Worm (Caenorhabditis elegans): Measurements from ENCODE around the gene W02B3.4.

The W02B3.4 gene

DNA sequence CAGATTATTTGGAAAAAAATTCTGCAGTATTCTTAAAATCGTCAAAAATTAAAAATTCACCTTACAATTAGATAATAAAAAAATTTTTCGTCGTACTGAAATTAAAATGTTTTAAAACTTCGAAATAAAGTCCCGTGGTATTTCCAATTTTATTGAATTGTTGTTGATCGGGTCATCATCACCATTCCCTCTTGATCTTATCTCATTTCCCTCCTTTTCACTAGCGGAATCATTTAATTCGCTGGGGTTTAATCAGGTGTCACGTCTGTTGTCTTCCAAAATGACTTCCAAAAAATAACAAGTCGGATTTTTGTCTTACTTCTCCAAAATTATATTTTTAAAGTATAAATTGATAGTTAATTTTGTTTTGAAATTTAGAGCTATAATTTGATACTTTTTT lies 26.6 kb downstream of the W02B3.4 start:
- no peak for TF ChIP-seq unc-62 (GFP tag; optimal IDR thresholded peaks at IDR 0.05)

DNA sequence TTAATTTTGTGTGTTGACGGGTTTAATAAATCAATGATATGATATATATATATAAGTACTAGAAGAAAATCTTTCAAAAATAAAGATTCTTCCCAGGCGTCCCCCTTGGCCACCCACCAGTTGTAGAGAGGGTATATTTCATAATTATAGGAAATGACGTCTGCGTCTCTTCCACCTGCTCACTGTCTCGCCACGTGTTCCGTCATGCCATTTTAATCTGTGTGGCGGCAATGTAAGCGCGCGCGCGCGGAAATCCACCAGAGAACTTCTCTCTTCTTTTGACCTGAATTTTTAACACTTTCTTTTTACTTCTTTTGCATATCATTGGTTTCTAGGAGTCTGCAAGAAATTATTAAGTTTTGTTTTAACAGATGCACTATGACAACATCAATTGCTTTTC lies 28.9 kb downstream of the W02B3.4 start:
- no peak for TF ChIP-seq unc-62 (GFP tag; optimal IDR thresholded peaks at IDR 0.05)

DNA sequence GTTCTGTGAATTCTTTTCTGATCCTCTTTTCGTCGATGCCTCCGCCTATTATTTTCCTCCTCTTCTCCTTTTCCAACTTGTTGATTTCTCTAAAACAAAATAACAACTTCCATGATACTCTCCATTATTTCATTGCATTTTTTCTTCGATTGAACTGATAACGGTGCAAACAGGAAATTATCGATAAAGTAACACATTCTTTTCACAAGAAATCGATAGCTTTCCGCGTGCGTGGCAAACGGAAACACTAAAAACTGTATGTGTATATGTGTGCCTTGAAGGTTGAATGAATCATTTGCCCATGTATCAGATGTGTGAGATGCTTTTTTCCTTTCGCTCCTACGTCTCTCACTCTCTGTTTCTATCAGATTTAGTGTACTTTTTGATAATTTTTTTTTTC lies 31.6 kb downstream of the W02B3.4 start:
- TF ChIP-seq unc-62 (GFP tag; optimal IDR thresholded peaks at IDR 0.05): no peak

DNA sequence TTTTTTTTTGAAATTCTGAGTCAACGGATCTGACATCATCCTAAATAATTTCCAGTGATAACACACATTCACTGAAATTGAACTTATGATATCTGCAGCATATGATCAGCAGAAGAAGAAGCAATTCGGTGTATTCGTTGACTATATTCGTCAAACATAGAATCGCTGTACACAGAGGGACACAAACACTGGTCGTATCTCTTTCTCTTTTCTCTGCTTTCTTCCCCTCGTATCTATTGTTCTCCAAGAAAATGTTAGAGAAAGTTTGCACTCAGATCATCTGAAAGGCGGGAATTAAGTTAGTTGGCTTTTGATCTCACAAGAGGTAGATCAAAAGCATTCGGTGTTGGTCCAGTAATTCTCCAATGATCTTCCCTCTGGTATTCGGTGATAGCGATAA lies 32.7 kb downstream of the W02B3.4 start:
- no peak for TF ChIP-seq unc-62 (GFP tag; optimal IDR thresholded peaks at IDR 0.05)

DNA sequence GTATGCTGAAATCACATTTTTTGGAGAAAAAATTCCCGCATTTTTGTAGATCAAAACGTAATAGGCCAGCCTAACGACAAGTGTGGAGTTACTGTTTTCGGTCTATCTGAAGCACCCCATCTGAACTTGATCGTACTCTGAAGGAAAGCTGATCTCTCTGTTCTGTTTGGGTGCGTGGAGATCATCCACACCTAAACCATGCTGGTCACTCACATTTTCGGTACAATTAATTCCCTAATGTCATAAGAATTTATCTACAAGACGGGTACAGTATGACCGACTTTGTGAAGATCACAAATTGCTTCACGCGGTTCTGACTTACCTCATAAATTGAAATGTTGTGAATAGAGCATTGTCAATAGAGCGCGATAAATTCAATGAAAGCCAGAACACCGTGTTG lies 33.3 kb downstream of the W02B3.4 start:
- no peak for TF ChIP-seq unc-62 (GFP tag; optimal IDR thresholded peaks at IDR 0.05)

DNA sequence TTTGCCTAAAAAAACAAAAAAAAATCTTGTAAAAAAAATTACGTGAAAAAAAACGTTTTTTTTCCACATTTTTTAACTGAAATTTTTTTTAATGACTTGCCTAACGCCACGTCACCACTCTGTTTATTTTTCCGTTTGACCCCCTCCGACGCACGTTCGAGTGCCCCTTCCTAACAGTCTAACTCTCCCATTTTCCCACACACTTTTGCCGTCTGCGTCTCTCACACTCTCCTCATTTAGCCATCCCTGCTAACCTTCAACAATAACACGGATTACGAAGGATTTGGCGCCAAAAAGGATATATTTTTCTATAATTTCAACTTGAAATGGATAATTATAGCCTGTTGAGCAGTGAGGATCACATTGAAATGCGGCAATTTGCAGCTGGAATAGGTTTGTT lies 36.0 kb downstream of the W02B3.4 start:
- TF ChIP-seq unc-62 (GFP tag; optimal IDR thresholded peaks at IDR 0.05): no peak

DNA sequence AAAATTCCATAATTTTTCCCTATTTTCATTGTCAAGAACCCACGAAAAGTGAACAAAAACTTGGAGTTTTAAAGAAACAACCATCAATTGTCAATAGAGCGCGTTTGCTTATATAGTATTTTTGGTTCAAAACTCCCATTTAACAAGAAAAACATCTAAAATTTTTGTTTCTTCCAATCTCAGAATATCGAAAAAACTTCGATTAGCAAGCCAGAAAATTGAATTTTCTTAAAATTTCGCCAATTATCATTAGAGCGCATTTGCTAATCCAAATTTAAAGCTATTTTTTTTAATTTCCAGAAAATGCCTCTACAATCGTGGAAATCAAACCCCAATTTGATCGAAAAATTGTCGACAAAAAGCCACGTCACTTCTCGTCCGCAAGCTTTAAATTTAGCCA lies 36.8 kb downstream of the W02B3.4 start, which contains the start of gene orai-1:
Gene orai-1 (plus strand): TSS at position 301 of the 400 bp plus-strand sequence.
- TF ChIP-seq unc-62 (GFP tag; optimal IDR thresholded peaks at IDR 0.05): no peak

DNA sequence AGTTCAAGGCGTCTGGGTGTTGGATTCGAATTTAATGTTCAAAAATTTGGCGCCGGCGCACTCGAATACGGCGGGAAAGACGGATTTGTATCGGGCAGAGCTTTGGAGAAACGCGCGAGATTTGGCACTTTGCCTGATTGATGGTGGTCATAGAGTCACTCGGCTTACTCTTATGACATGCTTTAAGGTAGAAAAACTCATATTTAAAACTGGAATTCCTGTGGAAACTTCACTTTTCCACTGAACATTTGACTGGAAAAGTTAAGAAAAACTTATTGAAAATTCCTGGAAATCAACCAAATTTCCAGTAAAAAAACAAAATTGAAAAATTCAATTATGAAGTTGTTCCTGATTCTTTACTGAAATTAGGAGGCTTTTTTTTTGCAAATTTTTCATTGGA lies 38.6 kb downstream of the W02B3.4 start:
- no peak for TF ChIP-seq unc-62 (GFP tag; optimal IDR thresholded peaks at IDR 0.05)

DNA sequence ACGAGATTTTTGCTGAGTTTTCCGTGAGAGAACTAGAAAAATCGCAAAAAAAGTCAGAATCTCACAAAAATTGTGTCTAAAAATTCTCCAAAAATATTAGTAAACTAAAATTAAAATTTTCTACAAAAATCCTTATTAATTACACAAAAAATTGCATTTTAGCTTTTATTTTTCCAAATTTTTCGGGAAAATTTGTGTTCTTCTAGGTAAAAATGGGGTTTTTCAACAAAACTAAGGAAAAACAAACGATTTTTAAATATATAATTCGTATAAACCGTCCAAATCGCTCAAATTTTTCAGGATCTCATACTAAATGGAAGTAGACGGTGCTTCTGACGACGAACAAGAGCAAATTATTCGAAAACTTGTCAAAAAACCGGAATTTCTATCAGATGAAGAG lies 41.5 kb downstream of the W02B3.4 start, which contains the start of gene W06E11.1:
Gene W06E11.1 (plus strand): TSS at position 301 of the 400 bp plus-strand sequence.
- no peak for TF ChIP-seq unc-62 (GFP tag; optimal IDR thresholded peaks at IDR 0.05)

DNA sequence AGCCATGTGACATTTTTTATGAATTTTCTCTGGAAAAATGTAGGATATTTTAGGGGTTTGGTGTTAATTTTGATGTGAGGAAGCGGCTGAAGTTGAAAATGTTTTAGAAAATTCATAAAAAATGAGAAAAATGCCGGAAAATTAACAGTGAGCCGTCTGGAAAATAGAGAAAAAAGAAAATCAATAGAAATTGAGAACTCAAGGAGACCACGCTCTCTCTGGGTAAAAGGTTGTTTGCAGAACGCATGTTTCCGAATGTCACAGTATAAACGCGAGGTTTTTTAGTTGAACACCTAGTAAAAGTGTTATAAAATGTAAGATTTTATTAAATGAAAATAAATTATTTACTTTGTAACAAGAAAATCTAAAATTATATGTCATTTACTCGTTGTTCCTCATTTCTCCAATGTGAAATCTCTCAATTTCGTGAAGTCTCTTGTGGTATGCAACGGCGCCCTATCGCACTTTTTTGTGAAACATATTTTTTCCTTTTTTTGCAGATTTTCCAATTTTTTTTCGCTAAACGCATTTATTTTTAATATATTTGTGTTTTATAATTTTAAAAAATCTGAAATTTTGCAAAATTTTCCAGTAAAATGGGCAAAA lies 42.9 kb downstream of the W02B3.4 start, which contains the start of the genes tag-266 and tag-267:
Gene tag-266 (minus strand): TSS at position 29 of the 606 bp plus-strand sequence.
Gene tag-267 (plus strand): TSS at position 593 of the 606 bp plus-strand sequence.
- no peak for TF ChIP-seq unc-62 (GFP tag; optimal IDR thresholded peaks at IDR 0.05)

DNA sequence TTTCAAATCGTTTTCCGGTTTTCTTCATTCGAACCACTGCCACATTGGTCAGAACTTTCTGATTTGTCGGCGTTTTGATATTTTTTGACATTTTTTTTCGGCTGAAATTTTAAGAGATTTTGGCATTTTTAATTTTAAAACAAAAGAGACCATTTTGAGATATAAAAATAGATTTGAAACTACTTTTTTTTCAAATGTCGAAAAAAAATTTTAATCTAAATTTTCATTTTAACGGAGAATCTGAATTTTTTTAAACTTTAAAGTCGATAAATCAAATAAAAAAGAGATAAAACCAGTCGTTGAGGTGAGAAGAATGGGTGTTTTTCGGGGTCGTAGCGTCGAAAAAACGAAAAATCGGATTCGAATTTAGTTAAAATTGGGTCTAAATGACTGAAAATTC lies 44.9 kb downstream of the W02B3.4 start, which contains the start of gene sbds-1:
Gene sbds-1 (minus strand): TSS at position 101 of the 400 bp plus-strand sequence.
- no peak for TF ChIP-seq unc-62 (GFP tag; optimal IDR thresholded peaks at IDR 0.05)

DNA sequence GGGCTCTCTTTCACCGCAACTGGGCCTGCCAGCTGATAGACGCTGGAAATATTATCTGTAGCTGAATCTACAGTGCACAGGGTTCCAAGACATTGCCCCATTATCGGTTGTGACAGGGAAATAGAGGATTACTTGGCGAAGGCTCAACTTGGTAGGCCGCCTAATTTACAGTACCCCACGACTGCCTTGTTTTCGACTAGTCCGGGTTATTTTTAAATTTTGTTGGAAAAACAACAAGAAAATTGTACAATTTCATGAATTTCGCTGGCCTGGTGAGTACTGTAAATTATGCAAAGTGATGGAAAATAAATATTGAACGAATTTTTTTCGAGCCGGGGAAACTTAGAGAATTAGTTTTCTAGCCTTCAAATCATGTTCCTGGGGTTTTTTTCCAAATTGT lies 47.2 kb downstream of the W02B3.4 start, which contains the start of gene T19C3.7:
Gene T19C3.7 (minus strand): TSS at position 101 of the 400 bp plus-strand sequence.
- no peak for TF ChIP-seq unc-62 (GFP tag; optimal IDR thresholded peaks at IDR 0.05)

DNA sequence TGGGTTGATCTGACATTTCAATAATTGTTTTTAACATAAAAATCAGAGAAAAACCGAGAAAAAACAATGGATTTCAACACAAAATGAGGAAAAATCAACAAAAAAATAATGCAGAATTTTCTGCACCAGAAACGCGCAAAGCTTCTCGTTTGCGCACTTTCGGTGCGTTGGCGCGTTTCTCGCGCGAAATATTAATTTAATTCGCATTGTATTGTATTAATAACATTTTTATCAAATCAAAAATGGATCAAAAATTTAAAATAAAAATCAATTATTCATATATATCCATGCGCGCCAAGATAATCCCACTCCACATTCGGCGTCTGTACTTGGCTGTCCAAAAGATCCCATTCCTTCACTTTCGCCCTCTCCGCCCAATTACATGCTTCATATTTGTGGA lies 48.6 kb downstream of the W02B3.4 start, which contains the start of gene fem-2:
Gene fem-2 (minus strand): TSS at position 9 of the 400 bp plus-strand sequence.
- TF ChIP-seq unc-62 (GFP tag; optimal IDR thresholded peaks at IDR 0.05): no peak

DNA sequence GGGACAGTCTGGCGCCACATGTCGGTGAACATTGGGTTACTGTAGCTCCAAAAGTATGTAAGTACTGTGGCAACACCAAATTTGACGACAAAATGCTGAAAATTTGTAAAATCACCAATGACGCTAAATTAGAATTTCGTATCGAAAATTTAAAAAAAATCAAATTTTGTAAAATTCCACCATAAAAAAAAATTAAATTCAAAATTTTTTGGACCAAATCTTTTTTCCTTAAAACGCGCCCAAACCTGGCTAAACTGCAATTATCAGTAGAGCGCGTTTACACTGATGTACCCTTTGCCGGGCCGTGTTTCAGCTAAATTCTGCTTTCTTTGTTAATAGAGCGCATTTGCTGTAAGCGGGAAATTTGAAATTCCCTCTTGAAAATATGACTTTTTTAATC lies 51.8 kb downstream of the W02B3.4 start, which contains the start of gene T19C3.6:
Gene T19C3.6 (minus strand): TSS at position 101 of the 400 bp plus-strand sequence.
- TF ChIP-seq unc-62 (GFP tag; optimal IDR thresholded peaks at IDR 0.05): no peak

Data from whole organism, dauer.